Worm (Caenorhabditis elegans) whole organism, L1 larva: ENCODE data around the gene nhr-20.

Source experiments
- C04F5.9 ChIP-seq: sonication (generic microtip); optimal IDR thresholded peaks from 2 replicates; lab custom pipeline; 2016; ENCODE audit warnings: missing genetic modification characterization, missing compliant biosample characterization
- F16B12.6 ChIP-seq: fragments of 150-350 bp; optimal IDR thresholded peaks from 2 replicates; lab custom pipeline; 2014; ENCODE audit warnings: missing biosample characterization, missing genetic modification characterization
- aha-1 ChIP-seq: fragments of 150-350 bp; optimal IDR thresholded peaks from 2 replicates; lab custom pipeline; 2014; ENCODE audit warnings: missing biosample characterization, missing genetic modification characterization
- alr-1 ChIP-seq: fragments of 200-800 bp; sonication (Bioruptor generic); optimal IDR thresholded peaks from 2 replicates; lab custom pipeline; 2018; ENCODE audit warnings: borderline replicate concordance, mild to moderate bottlenecking, missing genetic modification characterization, missing compliant biosample characterization
- aly-2 ChIP-seq: fragments of 150-350 bp; optimal IDR thresholded peaks from 2 replicates; lab custom pipeline; 2014; ENCODE audit warnings: missing biosample characterization, missing genetic modification characterization
- ama-1 ChIP-seq: fragments of 150-350 bp; optimal IDR thresholded peaks from 2 replicates; lab custom pipeline; 2014
- blmp-1 ChIP-seq: fragments of 150-350 bp; optimal IDR thresholded peaks from 2 replicates; lab custom pipeline; 2014; ENCODE audit warnings: missing biosample characterization, missing genetic modification characterization
- ceh-82 ChIP-seq, 3 experiments: fragments of 150-350 bp in 1 of 3; sonication (generic microtip) in 2 of 3; optimal IDR thresholded peaks; 2 replicates each; lab custom pipeline; 2014 to 2017; ENCODE audit warnings: missing biosample characterization in 3 of 3, missing genetic modification characterization in 3 of 3
- dpl-1 ChIP-seq, 3 experiments: fragments of 150-350 bp in 2 of 3; sonication (generic microtip) in 1 of 3; optimal IDR thresholded peaks; 2 replicates each; lab custom pipeline; 2014 to 2017; ENCODE audit warnings: missing biosample characterization in 3 of 3, missing genetic modification characterization in 3 of 3, missing genetic modification reagents in 3 of 3
- dsc-1 ChIP-seq: sonication (generic microtip); optimal IDR thresholded peaks from 2 replicates; lab custom pipeline; 2016; ENCODE audit warnings: mild to moderate bottlenecking, missing genetic modification characterization, missing compliant biosample characterization
- efl-1 ChIP-seq, 4 experiments: fragments of 150-350 bp; optimal IDR thresholded peaks in 3 of 4; peaks in 1 of 4; 1 replicate in 1 of 4; 2 replicates in 3 of 4; lab custom pipeline; 2014; ENCODE audit warnings: missing biosample characterization in 2 of 4, missing genetic modification characterization in 2 of 4, missing genetic modification reagents in 2 of 4
- egl-27 ChIP-seq, 2 experiments: fragments of 150-350 bp in 1 of 2; sonication (generic microtip); optimal IDR thresholded peaks; 3 replicates each; lab custom pipeline; 2017 to 2018; ENCODE audit warnings: missing biosample characterization in 2 of 2, missing genetic modification characterization in 2 of 2, missing genetic modification reagents in 2 of 2
- ets-5 ChIP-seq: fragments of 200-800 bp; sonication (Bioruptor generic); IDR thresholded peaks from 2 replicates; pipeline ENCODE4 v1.3.6; 2022; ENCODE audit warnings: missing genetic modification characterization, missing compliant biosample characterization
- fkh-10 ChIP-seq: sonication (generic microtip); optimal IDR thresholded peaks from 2 replicates; lab custom pipeline; 2017; ENCODE audit warnings: missing biosample characterization, missing genetic modification reagents, missing genetic modification characterization
- fkh-4 ChIP-seq: sonication (generic microtip); optimal IDR thresholded peaks from 2 replicates; lab custom pipeline; 2016; ENCODE audit warnings: missing compliant biosample characterization, missing genetic modification characterization, borderline replicate concordance
- fkh-8 ChIP-seq: sonication (generic microtip); optimal IDR thresholded peaks from 2 replicates; lab custom pipeline; 2016; ENCODE audit warnings: mild to moderate bottlenecking, missing genetic modification characterization, missing compliant biosample characterization
- fos-1 ChIP-seq: fragments of 150-350 bp; optimal IDR thresholded peaks from 2 replicates; lab custom pipeline; 2014; ENCODE audit warnings: missing biosample characterization, missing genetic modification characterization
- hlh-17 ChIP-seq: fragments of 200-800 bp; sonication (Bioruptor generic); optimal IDR thresholded peaks from 2 replicates; lab custom pipeline; 2018; ENCODE audit warnings: missing genetic modification characterization, mild to moderate bottlenecking, missing compliant biosample characterization, moderate library complexity, borderline replicate concordance
- hlh-4 ChIP-seq: sonication (generic microtip); optimal IDR thresholded peaks from 2 replicates; lab custom pipeline; 2016; ENCODE audit warnings: mild to moderate bottlenecking, missing genetic modification characterization, missing compliant biosample characterization
- irx-1 ChIP-seq: sonication (generic microtip); optimal IDR thresholded peaks from 2 replicates; lab custom pipeline; 2016; ENCODE audit warnings: missing genetic modification characterization, missing compliant biosample characterization
- isw-1 ChIP-seq: fragments of 200-800 bp; sonication (Bioruptor generic); IDR thresholded peaks from 2 replicates; pipeline ENCODE4 v1.3.6; 2022; ENCODE audit warnings: missing genetic modification characterization, missing compliant biosample characterization
- lin-13 ChIP-seq: fragments of 150-350 bp; optimal IDR thresholded peaks from 2 replicates; lab custom pipeline; 2014; ENCODE audit warnings: missing biosample characterization, missing genetic modification reagents, missing genetic modification characterization
- lin-35 ChIP-seq, 2 experiments: fragments of 150-350 bp; optimal IDR thresholded peaks; 2 replicates each; lab custom pipeline; 2014; ENCODE audit warnings: missing biosample characterization in 2 of 2, missing genetic modification characterization in 2 of 2, missing genetic modification reagents in 2 of 2
- lin-39 ChIP-seq: fragments of 150-350 bp; optimal IDR thresholded peaks from 2 replicates; lab custom pipeline; 2014; ENCODE audit warnings: missing biosample characterization, missing genetic modification reagents, missing genetic modification characterization
- lir-3 ChIP-seq: sonication (generic microtip); optimal IDR thresholded peaks from 2 replicates; lab custom pipeline; 2016; ENCODE audit warnings: mild to moderate bottlenecking, missing genetic modification characterization, moderate library complexity, missing compliant biosample characterization; ENCODE audit not compliant: poor library complexity
- mab-9 ChIP-seq: fragments of 200-800 bp; sonication (Bioruptor generic); IDR thresholded peaks from 2 replicates; pipeline ENCODE4 v1.3.6; 2022; ENCODE audit warnings: missing genetic modification reagents, missing genetic modification characterization, missing compliant biosample characterization
- mdl-1 ChIP-seq, 2 experiments: fragments of 150-350 bp; optimal IDR thresholded peaks; 2 replicates each; lab custom pipeline; 2014 to 2017; ENCODE audit warnings: missing biosample characterization in 2 of 2, missing genetic modification characterization in 2 of 2, inconsistent platforms in 1 of 2
- mef-2 ChIP-seq: fragments of 150-350 bp; optimal IDR thresholded peaks from 2 replicates; lab custom pipeline; 2014; ENCODE audit warnings: missing biosample characterization, missing genetic modification characterization
- mep-1 ChIP-seq: fragments of 150-350 bp; optimal IDR thresholded peaks from 2 replicates; lab custom pipeline; 2014; ENCODE audit warnings: missing biosample characterization, missing genetic modification characterization
- nhr-12 ChIP-seq: sonication (generic microtip); optimal IDR thresholded peaks from 2 replicates; lab custom pipeline; 2017; ENCODE audit warnings: missing biosample characterization, missing genetic modification characterization
- nhr-20 ChIP-seq: sonication (generic microtip); optimal IDR thresholded peaks from 2 replicates; lab custom pipeline; 2016; ENCODE audit warnings: mild to moderate bottlenecking, missing genetic modification characterization, missing compliant biosample characterization
- nhr-47 ChIP-seq: sonication (generic microtip); optimal IDR thresholded peaks from 2 replicates; lab custom pipeline; 2016; ENCODE audit warnings: mild to moderate bottlenecking, missing genetic modification characterization, moderate library complexity, missing compliant biosample characterization
- nhr-71 ChIP-seq: sonication (generic microtip); optimal IDR thresholded peaks from 2 replicates; lab custom pipeline; 2016; ENCODE audit warnings: mild to moderate bottlenecking, missing genetic modification characterization, moderate library complexity, missing compliant biosample characterization
- nhr-76 ChIP-seq: sonication (generic microtip); optimal IDR thresholded peaks from 2 replicates; lab custom pipeline; 2017; ENCODE audit warnings: missing biosample characterization, missing genetic modification characterization
- nhr-77 ChIP-seq: fragments of 150-350 bp; optimal IDR thresholded peaks from 2 replicates; lab custom pipeline; 2014; ENCODE audit warnings: missing biosample characterization, missing genetic modification characterization
- nhr-84 ChIP-seq: sonication (generic microtip); optimal IDR thresholded peaks from 2 replicates; lab custom pipeline; 2017; ENCODE audit warnings: missing biosample characterization, missing genetic modification characterization
- nhr-90 ChIP-seq: sonication (generic microtip); optimal IDR thresholded peaks from 2 replicates; lab custom pipeline; 2016; ENCODE audit warnings: mild to moderate bottlenecking, missing genetic modification characterization, missing compliant biosample characterization; ENCODE audit not compliant: poor library complexity
- pax-3 ChIP-seq: fragments of 200-800 bp; sonication (Bioruptor generic); optimal IDR thresholded peaks from 2 replicates; lab custom pipeline; 2018; ENCODE audit warnings: mild to moderate bottlenecking, missing genetic modification characterization, moderate library complexity, missing compliant biosample characterization
- rnt-1 ChIP-seq: sonication (generic microtip); optimal IDR thresholded peaks from 2 replicates; lab custom pipeline; 2016; ENCODE audit warnings: mild to moderate bottlenecking, missing genetic modification characterization, moderate library complexity, missing compliant biosample characterization
- skn-1 ChIP-seq: fragments of 150-350 bp; optimal IDR thresholded peaks from 2 replicates; lab custom pipeline; 2014; ENCODE audit warnings: missing biosample characterization, missing genetic modification characterization
- snpc-4 ChIP-seq: fragments of 150-350 bp; optimal IDR thresholded peaks from 2 replicates; lab custom pipeline; 2014; ENCODE audit warnings: missing biosample characterization, missing genetic modification characterization
- snu-23 ChIP-seq: sonication (generic microtip); optimal IDR thresholded peaks from 2 replicates; lab custom pipeline; 2016; ENCODE audit warnings: missing genetic modification characterization, missing compliant biosample characterization
- sox-4 ChIP-seq: sonication (generic microtip); optimal IDR thresholded peaks from 2 replicates; lab custom pipeline; 2016; ENCODE audit warnings: missing genetic modification characterization, missing compliant biosample characterization
- swsn-7 ChIP-seq: sonication (generic microtip); optimal IDR thresholded peaks from 2 replicates; lab custom pipeline; 2016; ENCODE audit warnings: missing genetic modification characterization, missing compliant biosample characterization
- tbx-2 ChIP-seq: sonication (generic microtip); optimal IDR thresholded peaks from 2 replicates; lab custom pipeline; 2016; ENCODE audit warnings: missing genetic modification characterization, missing compliant biosample characterization
- tlp-1 ChIP-seq: fragments of 150-350 bp; optimal IDR thresholded peaks from 2 replicates; lab custom pipeline; 2014; ENCODE audit warnings: missing biosample characterization, missing genetic modification characterization
- unc-30 ChIP-seq: sonication (generic microtip); optimal IDR thresholded peaks from 2 replicates; lab custom pipeline; 2017; ENCODE audit warnings: missing biosample characterization, missing genetic modification characterization
- unc-62 ChIP-seq: fragments of 150-350 bp; optimal IDR thresholded peaks from 2 replicates; lab custom pipeline; 2014; ENCODE audit warnings: missing biosample characterization, missing genetic modification reagents, missing genetic modification characterization
- unc-86 ChIP-seq: sonication (generic microtip); optimal IDR thresholded peaks from 2 replicates; lab custom pipeline; 2016; ENCODE audit warnings: missing genetic modification characterization, missing compliant biosample characterization
- unc-98 ChIP-seq: fragments of 200-800 bp; sonication (Bioruptor generic); IDR thresholded peaks from 2 replicates; pipeline ENCODE4 v1.3.6; 2022; ENCODE audit warnings: missing genetic modification characterization, missing compliant biosample characterization
- zag-1 ChIP-seq: fragments of 150-350 bp; optimal IDR thresholded peaks from 2 replicates; lab custom pipeline; 2014; ENCODE audit warnings: missing biosample characterization, missing genetic modification characterization
- ztf-4 ChIP-seq: fragments of 150-350 bp; optimal IDR thresholded peaks from 2 replicates; lab custom pipeline; 2014; ENCODE audit warnings: missing biosample characterization, missing genetic modification characterization

nhr-20 gene

DNA sequence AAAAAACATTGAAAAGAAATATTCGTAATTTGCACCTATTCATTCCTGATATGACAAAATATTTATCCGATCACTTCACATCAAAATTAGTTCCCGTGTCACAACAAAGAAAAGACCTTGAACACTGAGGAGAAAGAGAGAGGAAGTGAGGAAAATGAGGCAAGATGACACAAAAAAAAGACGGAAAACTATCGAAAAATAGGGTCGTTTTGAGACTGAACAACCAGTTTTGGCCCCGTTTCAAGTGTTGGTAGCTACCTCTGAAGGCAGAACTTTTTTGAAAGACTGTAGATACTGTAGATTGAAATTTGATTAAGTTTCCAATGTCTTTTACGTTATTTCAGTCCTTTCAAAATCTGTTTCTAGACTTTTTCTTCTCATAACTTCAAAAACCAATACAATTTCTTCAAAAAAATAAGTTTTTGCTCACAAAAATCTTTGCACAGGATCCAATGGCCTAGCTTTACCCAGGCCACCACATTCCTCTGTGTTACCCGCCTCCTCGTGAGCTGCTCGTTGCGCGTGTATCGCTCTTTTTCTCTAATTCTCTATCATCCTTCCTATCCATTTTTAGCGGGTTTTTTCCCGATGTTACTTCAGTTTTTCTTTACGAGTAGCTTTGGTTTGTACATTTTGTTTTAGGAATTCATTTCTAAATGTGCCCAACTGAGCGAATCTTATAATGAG lies 36.6 kb downstream of the nhr-20 start:
- peak; percentile 75 for TF ChIP-seq skn-1 (tag; lab: Kevin White, UChicago)
- peak; percentile 40 for TF ChIP-seq dsc-1 (tag; lab: Kevin White, UChicago)
- no peak for TF ChIP-seq nhr-12 (tag; lab: Kevin White, UChicago)
- TF ChIP-seq egl-27 (tag; optimal IDR thresholded peaks at IDR 0.05; lab: Kevin White, UChicago), result no peak
- TF ChIP-seq unc-86, result peak; percentile 73
- peak; percentile 60 for TF ChIP-seq snu-23
- peak; percentile 51 for TF ChIP-seq snpc-4
- peak; percentile 55 for TF ChIP-seq swsn-7 (tag; lab: Kevin White, UChicago)
- peak; percentile 64 for TF ChIP-seq pax-3
- TF ChIP-seq ceh-82 (tag; optimal IDR thresholded peaks at IDR 0.05; lab: Kevin White, UChicago), result peak; percentile 18 to 85 (median 30)
- TF ChIP-seq mef-2 (tag; lab: Kevin White, UChicago), result no peak
- TF ChIP-seq ets-5 (GFP tag; lab: Robert Waterston, UW), result no peak
- peak; percentile 50 for TF ChIP-seq nhr-20 (tag; lab: Kevin White, UChicago)
- TF ChIP-seq irx-1, result peak; percentile 71
- TF ChIP-seq tbx-2 (tag; lab: Kevin White, UChicago), result peak; percentile 65
- TF ChIP-seq nhr-47 (tag; lab: Kevin White, UChicago), result peak; percentile 66
- no peak for TF ChIP-seq C04F5.9
- TF ChIP-seq unc-30 (tag; lab: Kevin White, UChicago), result no peak
- TF ChIP-seq mdl-1 (tag; optimal IDR thresholded peaks at IDR 0.05; lab: Kevin White, UChicago), result peak; percentile 63 to 90
- peak; percentile 84 for TF ChIP-seq nhr-71 (tag; lab: Kevin White, UChicago)
- peak; percentile 42 for TF ChIP-seq fkh-10
- TF ChIP-seq lin-13, result no peak
- no peak for TF ChIP-seq ama-1 (lab: Kevin White, UChicago)
- peak; percentile 15 for TF ChIP-seq sox-4 (tag; lab: Kevin White, UChicago)
- TF ChIP-seq ztf-4, result no peak
- TF ChIP-seq rnt-1 (tag; lab: Kevin White, UChicago), result peak; percentile 92
- TF ChIP-seq isw-1, result peak; percentile 69
- TF ChIP-seq alr-1 (tag; lab: Kevin White, UChicago), result no peak
- peak; percentile 19 for TF ChIP-seq nhr-90 (tag; lab: Kevin White, UChicago)
- no peak for TF ChIP-seq aha-1 (tag; lab: Kevin White, UChicago)
- TF ChIP-seq hlh-17, result no peak
- peak; percentile 85 for TF ChIP-seq fkh-8 (tag; lab: Kevin White, UChicago)
- 0 out of 2 replicates have a peak, but pooled peaks have one; percentile 49 for TF ChIP-seq unc-98
- peak; percentile 88 for TF ChIP-seq lir-3 (tag; lab: Kevin White, UChicago)
- no peak for TF ChIP-seq blmp-1 (tag; lab: Kevin White, UChicago)
- TF ChIP-seq aly-2 (tag; lab: Kevin White, UChicago), result no peak
- TF ChIP-seq fkh-4 (tag; lab: Kevin White, UChicago), result peak; percentile 47
- peak; percentile 40 for TF ChIP-seq F16B12.6 (tag; lab: Kevin White, UChicago)
- no peak for TF ChIP-seq zag-1 (tag; lab: Kevin White, UChicago)
- no peak for TF ChIP-seq nhr-84 (tag; lab: Kevin White, UChicago)
- peak in 1 of 2 experiments; percentile 69 for TF ChIP-seq lin-35 (GFP tag; optimal IDR thresholded peaks at IDR 0.05; lab: Kevin White, UChicago)
- no peak for TF ChIP-seq mab-9 (GFP tag; lab: Robert Waterston, UW)
- TF ChIP-seq dpl-1 (GFP tag; optimal IDR thresholded peaks at IDR 0.05; lab: Kevin White, UChicago), result peak; percentile 47 to 71 (median 47)
- TF ChIP-seq mep-1, result peak; percentile 56
- no peak for TF ChIP-seq tlp-1 (tag; lab: Kevin White, UChicago)
- no peak for TF ChIP-seq lin-39 (tag; lab: Kevin White, UChicago)
- TF ChIP-seq nhr-77 (tag; lab: Kevin White, UChicago), result peak; percentile 2
- no peak for TF ChIP-seq unc-62 (GFP tag; lab: Kevin White, UChicago)
- TF ChIP-seq efl-1 (optimal IDR thresholded peaks at IDR 0.05; lab: Kevin White, UChicago), result peak; percentile 67 to 74
- TF ChIP-seq efl-1 (GFP tag; optimal IDR thresholded peaks at IDR 0.05 in 1 of 2; lab: Kevin White, UChicago), result peak; percentile 56 to 94
- no peak for TF ChIP-seq nhr-76
- TF ChIP-seq hlh-4 (tag; lab: Kevin White, UChicago), result no peak
- TF ChIP-seq fos-1 (tag; lab: Kevin White, UChicago), result peak; percentile 3
